Worm (Caenorhabditis elegans): ENCODE results near the gene K02D10.4.

The K02D10.4 gene

ce11 chrIII:8801864-8802818 is 22.3 kb upstream of the K02D10.4 start (continued):
- TF ChIP-seq nhr-47 (tag; optimal IDR thresholded peaks at IDR 0.05) (peak; percentile 95), ztf-4 (tag; optimal IDR thresholded peaks at IDR 0.05) (peak; percentile 96), elt-3 (tag; optimal IDR thresholded peaks at IDR 0.05) (peak in 4 of 6 experiments; percentile 36 to 91 (median 60)), nhr-77 (tag; optimal IDR thresholded peaks at IDR 0.05) (peak; percentile 96), mef-2 (tag; optimal IDR thresholded peaks at IDR 0.05) (peak; percentile 94), efl-3 (GFP tag; optimal IDR thresholded peaks at IDR 0.05) (peak; percentile 23), ztf-11 (tag; optimal IDR thresholded peaks at IDR 0.05) (peak in 1 of 2 experiments; percentile 83), rnt-1 (tag; optimal IDR thresholded peaks at IDR 0.05) (peak; percentile 91), nhr-20 (tag; optimal IDR thresholded peaks at IDR 0.05) (peak; percentile 98), fos-1 (tag; optimal IDR thresholded peaks at IDR 0.05) (peak; percentile 95), blmp-1 (tag; optimal IDR thresholded peaks at IDR 0.05) (peak; percentile 85), nhr-11 (tag; optimal IDR thresholded peaks at IDR 0.05) (peak; percentile 95), dpl-1 (GFP tag; optimal IDR thresholded peaks at IDR 0.05) (peak; percentile 68 to 72 (median 70)), aha-1 (tag; optimal IDR thresholded peaks at IDR 0.05) (peak; percentile 92), pag-3 (tag; optimal IDR thresholded peaks at IDR 0.05; ENCODE audit: borderline replicate concordance, insufficient read depth) (no peak), lir-3 (tag; optimal IDR thresholded peaks at IDR 0.05; ENCODE audit: poor library complexity) (peak; percentile 81), pqm-1 (tag; optimal IDR thresholded peaks at IDR 0.05) (peak; percentile 24), C04F5.9 (tag; optimal IDR thresholded peaks at IDR 0.05) (peak; percentile 65), C34B4.2 (tag; optimal IDR thresholded peaks at IDR 0.05) (no peak), lin-15B (tag; optimal IDR thresholded peaks at IDR 0.05) (peak; percentile 9), zag-1 (tag; optimal IDR thresholded peaks at IDR 0.05) (peak; percentile 98), F16B12.6 (tag; optimal IDR thresholded peaks at IDR 0.05) (peak; percentile 40), C16A3.4 (tag; optimal IDR thresholded peaks at IDR 0.05) (peak; percentile 91), ama-1 (optimal IDR thresholded peaks at IDR 0.05) (peak; percentile 88), ceh-88 (GFP tag; IDR thresholded peaks at IDR 0.05) (peak; percentile 90), skn-1 (tag; optimal IDR thresholded peaks at IDR 0.05) (peak; percentile 91), mep-1 (tag; optimal IDR thresholded peaks at IDR 0.05) (peak; percentile 98), sup-37 (GFP tag; optimal IDR thresholded peaks at IDR 0.05) (peak; percentile 87), fkh-10 (GFP tag; optimal IDR thresholded peaks at IDR 0.05) (peak; percentile 93), unc-30 (tag; optimal IDR thresholded peaks at IDR 0.05) (no peak), jun-1 (tag; optimal IDR thresholded peaks at IDR 0.05) (peak; percentile 97), alr-1 (tag; optimal IDR thresholded peaks at IDR 0.05; ENCODE audit: borderline replicate concordance) (no peak), Y116A8C.19 (tag; optimal IDR thresholded peaks at IDR 0.05; ENCODE audit: borderline replicate concordance) (no peak), nhr-84 (tag; optimal IDR thresholded peaks at IDR 0.05) (no peak), grh-1 (GFP tag; IDR thresholded peaks at IDR 0.05) (peak; percentile 82), ces-1 (GFP tag; optimal IDR thresholded peaks at IDR 0.05) (no peak), lin-14 (GFP tag; optimal IDR thresholded peaks at IDR 0.05) (peak; percentile 99), unc-130 (tag; optimal IDR thresholded peaks at IDR 0.05) (peak; percentile 77), elt-2 (tag; optimal IDR thresholded peaks at IDR 0.05) (peak; percentile 90), unc-98 (GFP tag; IDR thresholded peaks at IDR 0.05) (peak; percentile 53; the same call in 1 of the 2 replicates), aly-2 (tag; optimal IDR thresholded peaks at IDR 0.05) (peak; percentile 55), vab-15 (tag; optimal IDR thresholded peaks at IDR 0.05) (peak; percentile 86), nhr-90 (tag; optimal IDR thresholded peaks at IDR 0.05; ENCODE audit: poor library complexity) (peak; percentile 95), nhr-237 (tag; optimal IDR thresholded peaks at IDR 0.05) (peak; percentile 81), tbx-2 (tag; optimal IDR thresholded peaks at IDR 0.05) (peak; percentile 97), nhr-85 (tag) (peak; percentile 100), isw-1 (GFP tag; IDR thresholded peaks at IDR 0.05) (peak; percentile 82), mab-9 (GFP tag; IDR thresholded peaks at IDR 0.05) (peak; percentile 51), lin-35 (GFP tag; optimal IDR thresholded peaks at IDR 0.05) (peak; percentile 72 to 91), hlh-4 (tag; optimal IDR thresholded peaks at IDR 0.05) (no peak)
